Fruit fly (Drosophila melanogaster) whole organism, embryonic: ENCODE data around the gene Irk1.

Experiments used
- Aef1 ChIP-seq: fragments of 200-800 bp; sonication (Bioruptor generic); IDR thresholded peaks from 3 replicates; pipeline ENCODE4 v1.3.6; 2022; ENCODE audit warnings: missing biosample characterization, missing genetic modification characterization
- CG10366 ChIP-seq: fragments of 200-800 bp; sonication (Bioruptor generic); IDR thresholded peaks from 2 replicates; pipeline ENCODE4 v1.3.6; 2022; ENCODE audit warnings: missing biosample characterization, missing genetic modification characterization
- CG12071 ChIP-seq: fragments of 200-800 bp; sonication (Bioruptor generic); optimal IDR thresholded peaks from 3 replicates; lab custom pipeline; 2018; ENCODE audit warnings: missing biosample characterization, mild to moderate bottlenecking, missing genetic modification characterization
- CG12942 ChIP-seq: fragments of 200-800 bp; sonication (Bioruptor generic); optimal IDR thresholded peaks from 3 replicates; lab custom pipeline; 2016; ENCODE audit warnings: missing biosample characterization, missing genetic modification characterization
- CG13775 ChIP-seq: fragments of 200-800 bp; sonication (Bioruptor generic); optimal IDR thresholded peaks from 3 replicates; lab custom pipeline; 2017; ENCODE audit warnings: missing biosample characterization, mild to moderate bottlenecking, missing genetic modification characterization
- CG15011 ChIP-seq: fragments of 200-800 bp; sonication (Bioruptor generic); optimal IDR thresholded peaks from 3 replicates; lab custom pipeline; 2018; ENCODE audit warnings: missing biosample characterization, mild to moderate bottlenecking, missing genetic modification characterization
- CG1529 ChIP-seq: fragments of 200-800 bp; sonication (Bioruptor generic); optimal IDR thresholded peaks from 3 replicates; lab custom pipeline; 2018; ENCODE audit warnings: missing biosample characterization, missing genetic modification characterization
- CG15514 ChIP-seq: fragments of 200-800 bp; sonication (Bioruptor generic); optimal IDR thresholded peaks from 3 replicates; lab custom pipeline; 2017; ENCODE audit warnings: missing biosample characterization, missing genetic modification characterization, mild to moderate bottlenecking, moderate library complexity, missing genetic modification reagents
- CG17328 ChIP-seq: fragments of 200-800 bp; sonication (Bioruptor generic); IDR thresholded peaks from 2 replicates; pipeline ENCODE4 v1.3.6; 2022; ENCODE audit warnings: missing biosample characterization, missing genetic modification characterization
- CG18619 ChIP-seq: fragments of 200-800 bp; sonication (Bioruptor generic); optimal IDR thresholded peaks from 3 replicates; lab custom pipeline; 2017; ENCODE audit warnings: missing biosample characterization, mild to moderate bottlenecking, missing genetic modification characterization
- CG2120 ChIP-seq: fragments of 200-800 bp; sonication (Bioruptor generic); optimal IDR thresholded peaks from 3 replicates; lab custom pipeline; 2016; ENCODE audit warnings: missing biosample characterization, missing genetic modification characterization
- CG2678 ChIP-seq: fragments of 200-800 bp; sonication (Bioruptor generic); optimal IDR thresholded peaks from 3 replicates; lab custom pipeline; 2019; ENCODE audit warnings: missing biosample characterization, mild to moderate bottlenecking, missing genetic modification characterization, moderate library complexity
- CG3281 ChIP-seq: fragments of 200-800 bp; sonication (Bioruptor generic); optimal IDR thresholded peaks from 3 replicates; lab custom pipeline; 2017; ENCODE audit warnings: missing biosample characterization, mild to moderate bottlenecking, missing genetic modification characterization
- CG3407 ChIP-seq: fragments of 200-800 bp; sonication (Bioruptor generic); optimal IDR thresholded peaks from 2 replicates; lab custom pipeline; 2018; ENCODE audit warnings: missing biosample characterization, mild to moderate bottlenecking, missing genetic modification characterization
- CG34376 ChIP-seq: fragments of 200-800 bp; sonication (Bioruptor generic); optimal IDR thresholded peaks from 2 replicates; lab custom pipeline; 2018; ENCODE audit warnings: missing biosample characterization, mild to moderate bottlenecking, missing genetic modification characterization
- CG3847 ChIP-seq: fragments of 200-800 bp; sonication (Bioruptor generic); IDR thresholded peaks from 2 replicates; pipeline ENCODE4 v1.3.6; 2022; ENCODE audit warnings: missing biosample characterization, missing genetic modification characterization
- CG4360 ChIP-seq: fragments of 200-800 bp; sonication (Bioruptor generic); IDR thresholded peaks from 2 replicates; pipeline ENCODE4 v1.3.6; 2022; ENCODE audit warnings: missing biosample characterization, missing genetic modification characterization
- CG5180 ChIP-seq: fragments of 200-800 bp; sonication (Bioruptor generic); optimal IDR thresholded peaks from 3 replicates; lab custom pipeline; 2017; ENCODE audit warnings: missing biosample characterization, missing genetic modification characterization, mild to moderate bottlenecking, moderate library complexity, missing genetic modification reagents
- CG5245 ChIP-seq: fragments of 200-800 bp; sonication (Bioruptor generic); optimal IDR thresholded peaks from 3 replicates; lab custom pipeline; 2016; ENCODE audit warnings: missing biosample characterization, missing genetic modification characterization
- CG7556 ChIP-seq: fragments of 200-800 bp; sonication (Bioruptor generic); optimal IDR thresholded peaks from 2 replicates; lab custom pipeline; 2017; ENCODE audit warnings: missing biosample characterization, mild to moderate bottlenecking, missing genetic modification characterization
- CG7839 ChIP-seq: fragments of 200-800 bp; sonication (Bioruptor generic); optimal IDR thresholded peaks from 3 replicates; lab custom pipeline; 2018; ENCODE audit warnings: missing biosample characterization, mild to moderate bottlenecking, missing genetic modification characterization, moderate library complexity
- CG7987 ChIP-seq: fragments of 200-800 bp; sonication (Bioruptor generic); optimal IDR thresholded peaks from 2 replicates; lab custom pipeline; 2018; ENCODE audit warnings: missing biosample characterization, mild to moderate bottlenecking, missing genetic modification characterization, moderate library complexity
- CG8924 ChIP-seq: fragments of 200-800 bp; optimal IDR thresholded peaks from 3 replicates; lab custom pipeline; 2019; ENCODE audit warnings: missing biosample characterization, mild to moderate bottlenecking, missing genetic modification characterization, moderate library complexity
- CG9215 ChIP-seq: fragments of 200-800 bp; sonication (Bioruptor generic); IDR thresholded peaks from 2 replicates; pipeline ENCODE4 v1.3.6; 2022; ENCODE audit warnings: missing biosample characterization, missing genetic modification characterization
- CG9437 ChIP-seq: fragments of 200-800 bp; sonication (Bioruptor generic); optimal IDR thresholded peaks from 2 replicates; lab custom pipeline; 2018; ENCODE audit warnings: missing biosample characterization, mild to moderate bottlenecking, missing genetic modification characterization
- CTCF ChIP-seq: fragments of 200-800 bp; sonication (Bioruptor generic); optimal IDR thresholded peaks from 2 replicates; lab custom pipeline; 2017; ENCODE audit warnings: missing biosample characterization, mild to moderate bottlenecking, missing genetic modification characterization, moderate library complexity
- CoRest ChIP-seq: fragments of 200-800 bp; sonication (Bioruptor generic); optimal IDR thresholded peaks from 3 replicates; lab custom pipeline; 2018; ENCODE audit warnings: missing biosample characterization, mild to moderate bottlenecking, missing genetic modification characterization, moderate library complexity
- Fer3 ChIP-seq: fragments of 200-800 bp; sonication (Bioruptor generic); optimal IDR thresholded peaks from 2 replicates; lab custom pipeline; 2018; ENCODE audit warnings: missing biosample characterization, mild to moderate bottlenecking, missing genetic modification characterization, moderate library complexity
- HLH3B ChIP-seq: fragments of 200-800 bp; sonication (Bioruptor generic); IDR thresholded peaks from 2 replicates; pipeline ENCODE4 v1.3.6; 2022; ENCODE audit warnings: missing biosample characterization, missing genetic modification characterization
- HmgZ ChIP-seq: fragments of 200-800 bp; sonication (Bioruptor generic); optimal IDR thresholded peaks from 2 replicates; lab custom pipeline; 2018; ENCODE audit warnings: missing biosample characterization, mild to moderate bottlenecking, missing genetic modification characterization
- Hr51 ChIP-seq, 2 experiments: fragments of 200-800 bp; sonication (Bioruptor generic); optimal IDR thresholded peaks; 2 replicates in 1 of 2; 3 replicates in 1 of 2; lab custom pipeline; 2016 to 2018; ENCODE audit warnings: missing biosample characterization in 2 of 2, missing genetic modification characterization in 2 of 2, mild to moderate bottlenecking in 1 of 2, moderate library complexity in 1 of 2
- Mad ChIP-seq: fragments of 200-800 bp; sonication (Bioruptor generic); optimal IDR thresholded peaks from 2 replicates; lab custom pipeline; 2016; ENCODE audit warnings: missing biosample characterization, missing genetic modification characterization
- Oli ChIP-seq: fragments of 200-800 bp; sonication (Bioruptor generic); optimal IDR thresholded peaks from 2 replicates; lab custom pipeline; 2018; ENCODE audit warnings: missing biosample characterization, mild to moderate bottlenecking, missing genetic modification characterization, moderate library complexity
- Poxn ChIP-seq: fragments of 200-800 bp; sonication (Bioruptor generic); IDR thresholded peaks from 2 replicates; pipeline ENCODE4 v1.3.6; 2022; ENCODE audit warnings: missing biosample characterization, missing genetic modification characterization
- Ptx1 ChIP-seq: fragments of 200-800 bp; sonication (Bioruptor generic); IDR thresholded peaks from 2 replicates; pipeline ENCODE4 v1.3.6; 2022; ENCODE audit warnings: missing biosample characterization, missing genetic modification characterization
- Xbp1 ChIP-seq: fragments of 200-800 bp; sonication (Bioruptor generic); optimal IDR thresholded peaks from 3 replicates; lab custom pipeline; 2016; ENCODE audit warnings: missing biosample characterization, mild to moderate bottlenecking, missing genetic modification characterization
- Xrp1 ChIP-seq: fragments of 200-800 bp; sonication (Bioruptor generic); IDR thresholded peaks from 2 replicates; pipeline ENCODE4 v1.3.6; 2022; ENCODE audit warnings: missing biosample characterization, missing genetic modification characterization
- bcd ChIP-seq: fragments of 200-800 bp; sonication (Bioruptor generic); optimal IDR thresholded peaks from 2 replicates; lab custom pipeline; 2017; ENCODE audit warnings: missing biosample characterization, mild to moderate bottlenecking, missing genetic modification characterization
- dmrt99B ChIP-seq: fragments of 200-800 bp; sonication (Bioruptor generic); optimal IDR thresholded peaks from 2 replicates; lab custom pipeline; 2018; ENCODE audit warnings: missing biosample characterization, mild to moderate bottlenecking, missing genetic modification characterization, moderate library complexity
- esg ChIP-seq: fragments of 200-800 bp; sonication (Bioruptor generic); conservative IDR thresholded peaks from 2 replicates; pipeline ENCODE4 v1.3.6; 2022; ENCODE audit warnings: missing biosample characterization, missing genetic modification characterization
- ken ChIP-seq: fragments of 200-800 bp; sonication (Bioruptor generic); IDR thresholded peaks from 3 replicates; pipeline ENCODE4 v1.3.6; 2022; ENCODE audit warnings: missing biosample characterization, missing genetic modification characterization
- nau ChIP-seq: fragments of 200-800 bp; sonication (Bioruptor generic); optimal IDR thresholded peaks from 3 replicates; lab custom pipeline; 2017; ENCODE audit warnings: missing biosample characterization, mild to moderate bottlenecking, missing genetic modification characterization, missing genetic modification reagents
- org-1 ChIP-seq: fragments of 200-800 bp; sonication (Bioruptor generic); optimal IDR thresholded peaks from 2 replicates; lab custom pipeline; 2017; ENCODE audit warnings: missing biosample characterization, missing genetic modification characterization
- pnt ChIP-seq: fragments of 200-800 bp; sonication (Bioruptor generic); optimal IDR thresholded peaks from 3 replicates; lab custom pipeline; 2016; ENCODE audit warnings: missing biosample characterization, missing genetic modification characterization
- schlank ChIP-seq: fragments of 200-800 bp; sonication (Bioruptor generic); optimal IDR thresholded peaks from 2 replicates; lab custom pipeline; 2018; ENCODE audit warnings: missing biosample characterization, mild to moderate bottlenecking, missing genetic modification characterization
- sima ChIP-seq: fragments of 200-800 bp; sonication (Bioruptor generic); optimal IDR thresholded peaks from 2 replicates; lab custom pipeline; 2016; ENCODE audit warnings: missing biosample characterization, missing genetic modification characterization
- sob ChIP-seq: fragments of 200-800 bp; sonication (Bioruptor generic); IDR thresholded peaks from 2 replicates; pipeline ENCODE4 v1.3.6; 2022; ENCODE audit warnings: missing biosample characterization, missing genetic modification characterization
- trh ChIP-seq: fragments of 200-800 bp; sonication (Bioruptor generic); optimal IDR thresholded peaks from 2 replicates; lab custom pipeline; 2016; ENCODE audit warnings: missing biosample characterization, missing genetic modification characterization
- wdn ChIP-seq: fragments of 200-800 bp; sonication (Bioruptor generic); IDR thresholded peaks from 2 replicates; pipeline ENCODE4 v1.3.6; 2022; ENCODE audit warnings: missing biosample characterization, missing genetic modification characterization
- zfh2 ChIP-seq: fragments of 200-800 bp; sonication (Bioruptor generic); optimal IDR thresholded peaks from 2 replicates; lab custom pipeline; 2016; ENCODE audit warnings: missing biosample characterization, missing genetic modification characterization

Irk1 gene

dm6 chr3R:23211745-23212254, 43.7 kb downstream of the Irk1 start (continued):
- peak; percentile 38 for TF ChIP-seq nau
- TF ChIP-seq CG10366 (GFP tag; lab: Robert Waterston, UW) = peak; percentile 15; the same call in 1 of the 2 replicates
- peak; percentile 43 for TF ChIP-seq CG15514 (GFP tag; lab: Kevin White, UChicago)
- peak; percentile 31; the same call in 1 of the 2 replicates for TF ChIP-seq Ptx1
- peak; percentile 21; the same call in 1 of the 2 replicates for TF ChIP-seq CG4360
- TF ChIP-seq CoRest (tag; lab: Kevin White, UChicago) = peak; percentile 43
- TF ChIP-seq Xrp1 (GFP tag; lab: Robert Waterston, UW) = peak; percentile 60; the same call in 1 of the 2 replicates
- TF ChIP-seq pnt (GFP tag; lab: Kevin White, UChicago) = peak; percentile 1
- peak; percentile 31 for TF ChIP-seq CG12071 (GFP tag; lab: Kevin White, UChicago)
- TF ChIP-seq CG7987 (GFP tag; lab: Kevin White, UChicago) = peak; percentile 10
- no peak for TF ChIP-seq trh (GFP tag; lab: Kevin White, UChicago)
- TF ChIP-seq CG17328 (GFP tag; lab: Robert Waterston, UW) = 0 out of 2 replicates have a peak, but pooled peaks have one; percentile 19
- TF ChIP-seq HLH3B (GFP tag; lab: Robert Waterston, UW) = peak; percentile 64
- peak; percentile 48 for TF ChIP-seq CG15011 (GFP tag; lab: Kevin White, UChicago)
- peak; percentile 41 for TF ChIP-seq Xbp1 (GFP tag; lab: Kevin White, UChicago)
- peak; percentile 41 for TF ChIP-seq CG5180 (GFP tag; lab: Kevin White, UChicago)
- TF ChIP-seq zfh2 (GFP tag; lab: Kevin White, UChicago) = peak; percentile 22
- TF ChIP-seq Aef1 (GFP tag; lab: Robert Waterston, UW) = peak; percentile 38
- peak; percentile 18 for TF ChIP-seq CG1529 (GFP tag; lab: Kevin White, UChicago)
- TF ChIP-seq CG13775 (GFP tag; lab: Kevin White, UChicago) = peak; percentile 43
- TF ChIP-seq CG9437 = no peak
- peak; percentile 71 for TF ChIP-seq dmrt99B (tag; lab: Kevin White, UChicago)
- TF ChIP-seq CG2678 = peak; percentile 81
- TF ChIP-seq CG9215 = peak; percentile 46; the same call in 1 of the 2 replicates
- TF ChIP-seq CG18619 (GFP tag; lab: Kevin White, UChicago) = peak; percentile 29
- TF ChIP-seq Oli (tag; lab: Kevin White, UChicago) = peak; percentile 53
- no peak for TF ChIP-seq CG12942
- peak; percentile 27 for TF ChIP-seq Mad (GFP tag; lab: Kevin White, UChicago)
- TF ChIP-seq org-1 (GFP tag; lab: Kevin White, UChicago) = peak; percentile 26
- TF ChIP-seq esg (GFP tag; lab: Robert Waterston, UW) = no peak
- TF ChIP-seq CG5245 (GFP tag; lab: Kevin White, UChicago) = peak; percentile 17
- peak; percentile 68 for TF ChIP-seq CG7839 (tag; lab: Kevin White, UChicago)
- TF ChIP-seq CG34376 = peak; percentile 5
- peak; percentile 80 for TF ChIP-seq CG7556 (GFP tag; lab: Kevin White, UChicago)
- TF ChIP-seq Poxn (GFP tag; lab: Robert Waterston, UW) = no peak
- TF ChIP-seq Hr51 (GFP tag; optimal IDR thresholded peaks at IDR 0.05; lab: Kevin White, UChicago) = peak in 1 of 2 experiments; percentile 40
- TF ChIP-seq CG8924 (tag; lab: Kevin White, UChicago) = peak; percentile 65
- peak; percentile 77 for TF ChIP-seq CG2120 (GFP tag; lab: Kevin White, UChicago)
- peak; percentile 10 for TF ChIP-seq schlank (tag; lab: Kevin White, UChicago)
- peak; percentile 5 for TF ChIP-seq CG3407 (GFP tag; lab: Kevin White, UChicago)
- TF ChIP-seq CG3281 (GFP tag; lab: Kevin White, UChicago) = peak; percentile 74
- no peak for TF ChIP-seq sima (GFP tag; lab: Kevin White, UChicago)
- peak; percentile 55 for TF ChIP-seq Fer3 (tag; lab: Kevin White, UChicago)
- no peak; the same call in 1 of the 2 replicates for TF ChIP-seq CG3847
- TF ChIP-seq CTCF (GFP tag; lab: Kevin White, UChicago) = no peak
- TF ChIP-seq bcd (GFP tag; lab: Kevin White, UChicago) = peak; percentile 47
- TF ChIP-seq sob = peak; percentile 59; the same call in 1 of the 2 replicates
- TF ChIP-seq wdn (GFP tag; lab: Robert Waterston, UW) = 0 out of 2 replicates have a peak, but pooled peaks have one; percentile 16
- peak; percentile 56; the same call in 2 of the 3 replicates for TF ChIP-seq ken (GFP tag; lab: Robert Waterston, UW)
- peak; percentile 29 for TF ChIP-seq HmgZ (tag; lab: Kevin White, UChicago)
